Worm (Caenorhabditis elegans): Measurements from ENCODE around the gene F46G11.6.

- TF ChIP-seq cog-1 (tag; optimal IDR thresholded peaks at IDR 0.05) (no peak), flt-1 (GFP tag; IDR thresholded peaks at IDR 0.05) (no peak), tab-1 (GFP tag; IDR thresholded peaks at IDR 0.05) (no peak), med-1 (GFP tag; optimal IDR thresholded peaks at IDR 0.05; ENCODE audit: insufficient read depth) (no peak), T22C8.4 (GFP tag; IDR thresholded peaks at IDR 0.05) (no peak), ref-1 (GFP tag; conservative IDR thresholded peaks at IDR 0.05) (no peak), ztf-29 (GFP tag; IDR thresholded peaks at IDR 0.05) (no peak), klf-2 (GFP tag; conservative IDR thresholded peaks at IDR 0.05) (no peak)
Measured at ce11 chrX:5753141-5753540, 33.2 kb upstream of the F46G11.6 start.
